Fruit fly (Drosophila melanogaster) whole organism, wandering third instar larva: ENCODE results near the gene Rim.

Experiments
- Abd-B ChIP-seq: fragments of >200 bp; optimal IDR thresholded peaks from 2 replicates; lab custom pipeline; 2017; ENCODE audit warnings: missing biosample characterization, missing genetic modification characterization
- CrebA ChIP-seq: fragments of 200-800 bp; sonication (Bioruptor generic); optimal IDR thresholded peaks from 2 replicates; lab custom pipeline; 2016; ENCODE audit warnings: missing biosample characterization, mild to moderate bottlenecking, missing genetic modification characterization, borderline replicate concordance
- Dif ChIP-seq: fragments of 200-275, 200-300 bp; sonication (Bioruptor generic); optimal IDR thresholded peaks from 2 replicates; lab custom pipeline; 2018; ENCODE audit warnings: missing biosample characterization, missing genetic modification characterization; ENCODE audit not compliant: partially characterized antibody
- GATAd ChIP-seq: sonication (Bioruptor generic); optimal IDR thresholded peaks from 2 replicates; lab custom pipeline; 2016; ENCODE audit warnings: missing biosample characterization, missing genetic modification characterization
- HLH106 ChIP-seq: fragments of 200-800 bp; optimal IDR thresholded peaks from 3 replicates; lab custom pipeline; 2019; ENCODE audit warnings: missing biosample characterization, mild to moderate bottlenecking, missing genetic modification characterization, moderate library complexity
- Hr78 ChIP-seq: fragments of >200 bp; optimal IDR thresholded peaks from 2 replicates; lab custom pipeline; 2017; ENCODE audit warnings: missing biosample characterization, missing genetic modification characterization
- Hr83 ChIP-seq: fragments of 200-300 bp; sonication (Bioruptor generic); optimal IDR thresholded peaks from 2 replicates; lab custom pipeline; 2016; ENCODE audit warnings: missing biosample characterization, mild to moderate bottlenecking, missing genetic modification characterization, moderate library complexity; ENCODE audit not compliant: poor library complexity, severe bottlenecking
- Jra ChIP-seq: sonication (Bioruptor generic); optimal IDR thresholded peaks from 2 replicates; lab custom pipeline; 2016; ENCODE audit warnings: missing biosample characterization, missing genetic modification characterization
- Mio ChIP-seq: sonication (Bioruptor generic); optimal IDR thresholded peaks from 2 replicates; lab custom pipeline; 2016; ENCODE audit warnings: missing biosample characterization, missing genetic modification characterization
- Myc ChIP-seq: fragments of >200 bp; optimal IDR thresholded peaks from 2 replicates; lab custom pipeline; 2017
- N ChIP-seq: fragments of >200 bp; optimal IDR thresholded peaks from 2 replicates; lab custom pipeline; 2018; ENCODE audit warnings: missing biosample characterization, missing external identifiers, missing genetic modification characterization
- OdsH ChIP-seq: fragments of 200-800 bp; sonication (Bioruptor generic); optimal IDR thresholded peaks from 2 replicates; lab custom pipeline; 2016; ENCODE audit warnings: missing biosample characterization, mild to moderate bottlenecking, missing genetic modification characterization
- Rel ChIP-seq, 2 experiments: fragments of 200-800 bp; sonication (Bioruptor generic) in 1 of 2; optimal IDR thresholded peaks; 2 replicates in 1 of 2; 3 replicates in 1 of 2; lab custom pipeline; 2016 to 2019; ENCODE audit warnings: mild to moderate bottlenecking in 2 of 2, missing biosample characterization in 2 of 2, missing genetic modification characterization in 2 of 2, moderate library complexity in 1 of 2
- Sp1 ChIP-seq: fragments of 200-800 bp; sonication (Bioruptor generic); optimal IDR thresholded peaks from 3 replicates; lab custom pipeline; 2019; ENCODE audit warnings: missing biosample characterization, mild to moderate bottlenecking, missing genetic modification characterization, moderate library complexity
- br ChIP-seq: fragments of 200-800 bp; sonication (Bioruptor generic); optimal IDR thresholded peaks from 2 replicates; lab custom pipeline; 2016; ENCODE audit warnings: missing biosample characterization, missing genetic modification characterization
- dl ChIP-seq, 2 experiments: fragments of 175-275, 200-275 bp in 1 of 2; fragments of 200-275 bp in 1 of 2; sonication (Bioruptor generic); optimal IDR thresholded peaks; lab custom pipeline; 2018; ENCODE audit warnings: mild to moderate bottlenecking in 2 of 2, missing biosample characterization in 2 of 2, missing genetic modification characterization in 2 of 2, moderate library complexity in 2 of 2; ENCODE audit not compliant: partially characterized antibody in 2 of 2, insufficient read depth in 1 of 2
- dmrt93B ChIP-seq: fragments of 200-800 bp; sonication (Bioruptor generic); optimal IDR thresholded peaks from 2 replicates; lab custom pipeline; 2018; ENCODE audit warnings: missing biosample characterization, mild to moderate bottlenecking, missing genetic modification characterization
- dsf ChIP-seq: sonication (Bioruptor generic); optimal IDR thresholded peaks from 2 replicates; lab custom pipeline; 2016; ENCODE audit warnings: missing biosample characterization, missing genetic modification characterization, borderline replicate concordance
- ey ChIP-seq: fragments of 200-800 bp; sonication (Bioruptor generic); optimal IDR thresholded peaks from 2 replicates; lab custom pipeline; 2016; ENCODE audit warnings: missing biosample characterization, missing genetic modification characterization
- foxo ChIP-seq, 2 experiments: fragments of 200-800 bp; sonication (Bioruptor generic); optimal IDR thresholded peaks; 2 replicates in 1 of 2; 3 replicates in 1 of 2; lab custom pipeline; 2016 to 2017; ENCODE audit warnings: missing biosample characterization in 2 of 2, missing genetic modification characterization in 2 of 2
- fru ChIP-seq: fragments of 200-800 bp; sonication (Bioruptor generic); optimal IDR thresholded peaks from 3 replicates; lab custom pipeline; 2016; ENCODE audit warnings: missing biosample characterization, mild to moderate bottlenecking, missing genetic modification characterization
- h ChIP-seq: fragments of 200-800 bp; sonication (Bioruptor generic); optimal IDR thresholded peaks from 3 replicates; lab custom pipeline; 2016; ENCODE audit warnings: missing biosample characterization, mild to moderate bottlenecking, missing genetic modification characterization
- pan ChIP-seq: fragments of >200 bp; optimal IDR thresholded peaks from 2 replicates; lab custom pipeline; 2017
- psq ChIP-seq: fragments of 200-800 bp; sonication (Bioruptor generic); optimal IDR thresholded peaks from 3 replicates; lab custom pipeline; 2017; ENCODE audit warnings: missing biosample characterization, mild to moderate bottlenecking, missing genetic modification characterization, moderate library complexity
- rgr ChIP-seq: fragments of 200-800 bp; sonication (Bioruptor generic); optimal IDR thresholded peaks from 3 replicates; lab custom pipeline; 2016; ENCODE audit warnings: missing biosample characterization, mild to moderate bottlenecking, missing genetic modification characterization
- sv ChIP-seq: fragments of 200-800 bp; sonication (Bioruptor generic); optimal IDR thresholded peaks from 3 replicates; lab custom pipeline; 2016; ENCODE audit warnings: missing biosample characterization, missing genetic modification characterization
- tai ChIP-seq: sonication (Bioruptor generic); optimal IDR thresholded peaks from 2 replicates; lab custom pipeline; 2016; ENCODE audit warnings: missing biosample characterization, missing genetic modification characterization
- usp ChIP-seq: fragments of >200 bp; optimal IDR thresholded peaks from 2 replicates; lab custom pipeline; 2017; ENCODE audit warnings: missing biosample characterization, missing genetic modification characterization
- woc ChIP-seq: sonication (Bioruptor generic); optimal IDR thresholded peaks from 2 replicates; lab custom pipeline; 2016; ENCODE audit warnings: missing biosample characterization, mild to moderate bottlenecking, missing genetic modification characterization

Gene Rim

DNA sequence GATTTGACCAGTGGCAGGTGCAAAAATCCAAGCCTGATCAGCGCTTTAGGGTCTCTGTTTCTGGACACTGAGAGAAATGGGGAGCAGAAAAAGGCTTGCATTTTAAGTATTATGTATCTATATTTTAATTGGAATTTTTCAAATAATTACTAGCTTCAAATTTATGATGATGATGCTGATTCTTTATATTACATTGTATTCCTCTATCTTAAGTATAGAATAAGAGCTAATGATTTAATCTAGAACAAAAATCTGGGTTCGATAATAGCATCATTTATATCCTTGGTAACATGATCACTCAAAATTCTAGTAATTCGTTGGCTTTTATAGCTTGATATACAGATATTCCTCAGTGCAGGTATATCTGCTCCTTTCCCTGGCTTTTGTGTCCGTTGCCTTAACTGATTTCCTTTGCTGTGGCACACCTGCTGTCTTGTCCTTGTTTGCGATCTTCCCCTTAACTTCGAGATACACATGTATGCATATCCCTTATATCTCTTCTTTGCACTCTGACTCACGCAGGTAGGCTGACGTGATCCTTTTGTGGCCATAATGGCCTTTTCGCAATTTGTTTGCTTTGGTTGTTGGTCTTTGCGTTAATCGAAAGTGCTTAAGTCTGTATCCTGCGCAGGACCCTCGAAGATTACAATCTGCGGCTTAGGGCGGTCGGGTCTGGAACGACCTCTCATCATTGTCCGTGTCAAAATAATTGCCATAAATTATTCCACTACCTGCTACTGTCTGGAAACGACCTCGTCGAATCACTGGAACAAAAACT lies 90.4 kb downstream of the Rim start:
- TF ChIP-seq ey, result peak; percentile 20
- TF ChIP-seq Myc, result no peak
- no peak for TF ChIP-seq sv
- no peak for TF ChIP-seq CrebA
- TF ChIP-seq Hr78 (GFP tag; lab: Kevin White, UChicago), result no peak
- no peak for TF ChIP-seq Dif (GFP tag; lab: Kevin White, UChicago)
- no peak for TF ChIP-seq Abd-B (GFP tag; lab: Kevin White, UChicago)
- TF ChIP-seq Mio (GFP tag; lab: Kevin White, UChicago), result no peak
- no peak for TF ChIP-seq tai (GFP tag; lab: Kevin White, UChicago)
- TF ChIP-seq dsf, result no peak
- peak; percentile 35 for TF ChIP-seq fru
- TF ChIP-seq N (GFP tag; lab: Kevin White, UChicago), result no peak
- peak; percentile 79 for TF ChIP-seq HLH106 (tag; lab: Kevin White, UChicago)
- peak; percentile 68 for TF ChIP-seq psq (GFP tag; lab: Kevin White, UChicago)
- no peak for TF ChIP-seq Rel (GFP tag; optimal IDR thresholded peaks at IDR 0.05; lab: Kevin White, UChicago)
- TF ChIP-seq Rel (tag; optimal IDR thresholded peaks at IDR 0.05; lab: Kevin White, UChicago), result no peak
- no peak for TF ChIP-seq dl (GFP tag; optimal IDR thresholded peaks at IDR 0.05; lab: Kevin White, UChicago; ENCODE audit: insufficient read depth in 1 of 2, partially characterized antibody in 2 of 2)
- TF ChIP-seq dmrt93B (GFP tag; lab: Kevin White, UChicago), result peak; percentile 59
- TF ChIP-seq h, result peak; percentile 37
- TF ChIP-seq pan (lab: Kevin White, UChicago), result no peak
- TF ChIP-seq Hr83 (GFP tag; lab: Kevin White, UChicago), result no peak
- no peak for TF ChIP-seq usp (GFP tag; lab: Kevin White, UChicago)
- peak; percentile 23 for TF ChIP-seq br
- no peak for TF ChIP-seq Jra
- TF ChIP-seq woc (GFP tag; lab: Kevin White, UChicago), result peak; percentile 42
- TF ChIP-seq Sp1 (GFP tag; lab: Kevin White, UChicago), result peak; percentile 73
- peak; percentile 34 for TF ChIP-seq rgr (GFP tag; lab: Kevin White, UChicago)
- peak in 1 of 2 experiments; percentile 74 for TF ChIP-seq foxo (GFP tag; optimal IDR thresholded peaks at IDR 0.05; lab: Kevin White, UChicago)
- TF ChIP-seq GATAd, result no peak
- peak; percentile 66 for TF ChIP-seq OdsH (GFP tag; lab: Kevin White, UChicago)
